Worm (Caenorhabditis elegans): ENCODE data around the gene cyp-13A1.

Gene cyp-13A1

ce11 chrII:9793197-9793596 is 11.4 kb upstream of the cyp-13A1 start, which contains the start of gene cyp-13A3:
Gene cyp-13A3 (minus strand): TSS chrII:9793297.
- no peak for TF ChIP-seq tbx-8 (GFP tag; optimal IDR thresholded peaks at IDR 0.05)

DNA sequence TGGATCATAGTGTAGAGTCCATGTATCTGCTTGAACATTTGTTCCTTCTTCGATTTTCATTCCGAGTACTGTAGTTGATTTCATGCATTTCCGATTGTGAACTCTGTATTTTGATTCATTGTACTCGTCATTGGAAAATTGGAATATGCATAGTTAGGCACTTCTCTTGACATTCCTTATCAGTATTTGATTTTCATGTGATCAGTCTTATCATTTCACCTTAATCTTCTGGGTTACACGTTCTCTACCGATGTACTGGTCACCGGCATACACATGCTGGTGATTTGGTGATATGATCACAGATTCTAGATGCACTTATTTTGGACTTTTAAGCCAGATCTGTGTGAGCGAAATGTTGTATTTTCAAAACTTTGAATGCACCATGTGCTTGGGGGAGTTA is 9.4 kb upstream of the cyp-13A1 start:
- TF ChIP-seq elt-3 (tag; optimal IDR thresholded peaks at IDR 0.05) (no peak), lin-32 (GFP tag; optimal IDR thresholded peaks at IDR 0.05) (no peak), ceh-43 (GFP tag; optimal IDR thresholded peaks at IDR 0.05) (no peak), zip-8 (tag; optimal IDR thresholded peaks at IDR 0.05) (no peak), flh-1 (GFP tag; optimal IDR thresholded peaks at IDR 0.05) (no peak), nhr-76 (tag; optimal IDR thresholded peaks at IDR 0.05) (no peak), lsy-2 (tag; optimal IDR thresholded peaks at IDR 0.05) (no peak), mep-1 (tag; optimal IDR thresholded peaks at IDR 0.05) (no peak), nhr-2 (tag; optimal IDR thresholded peaks at IDR 0.05) (no peak), nhr-12 (tag; optimal IDR thresholded peaks at IDR 0.05) (no peak), ham-2 (GFP tag; optimal IDR thresholded peaks at IDR 0.05) (no peak), ceh-83 (GFP tag; optimal IDR thresholded peaks at IDR 0.05) (no peak), lin-13 (tag; optimal IDR thresholded peaks at IDR 0.05) (no peak), nhr-28 (tag; optimal IDR thresholded peaks at IDR 0.05) (no peak), hlh-1 (tag; optimal IDR thresholded peaks at IDR 0.05) (no peak), cnd-1 (tag; optimal IDR thresholded peaks at IDR 0.05) (no peak), unc-62 (GFP tag; optimal IDR thresholded peaks at IDR 0.05) (no peak)

- TF ChIP-seq elt-1 (tag; optimal IDR thresholded peaks at IDR 0.05; ENCODE audit: borderline replicate concordance, insufficient read depth) (peak; percentile 44), unc-120 (tag; optimal IDR thresholded peaks at IDR 0.05; ENCODE audit: poor library complexity, severe bottlenecking) (peak; percentile 52), flh-1 (GFP tag; optimal IDR thresholded peaks at IDR 0.05) (no peak), unc-62 (GFP tag; optimal IDR thresholded peaks at IDR 0.05) (peak; percentile 23)
Observed at ce11 chrII:9787395-9788152, 5.8 kb upstream of the cyp-13A1 start, which contains the start of gene cyp-13A2. Gene cyp-13A2 (minus strand): TSS chrII:9787629.

- no peak for TF ChIP-seq nhr-28 (tag; optimal IDR thresholded peaks at IDR 0.05)
- TF ChIP-seq ces-1 (GFP tag; optimal IDR thresholded peaks at IDR 0.05) = no peak
- no peak for TF ChIP-seq tbx-8 (GFP tag; optimal IDR thresholded peaks at IDR 0.05)
- no peak for TF ChIP-seq sptf-1 (tag; optimal IDR thresholded peaks at IDR 0.05)
- no peak for TF ChIP-seq lin-13 (tag; optimal IDR thresholded peaks at IDR 0.05)
- TF ChIP-seq ceh-43 (GFP tag; optimal IDR thresholded peaks at IDR 0.05) = no peak
- TF ChIP-seq ztf-11 (tag; optimal IDR thresholded peaks at IDR 0.05) = no peak
Observed at ce11 chrII:9786215-9786614, 4.4 kb upstream of the cyp-13A1 start.

DNA sequence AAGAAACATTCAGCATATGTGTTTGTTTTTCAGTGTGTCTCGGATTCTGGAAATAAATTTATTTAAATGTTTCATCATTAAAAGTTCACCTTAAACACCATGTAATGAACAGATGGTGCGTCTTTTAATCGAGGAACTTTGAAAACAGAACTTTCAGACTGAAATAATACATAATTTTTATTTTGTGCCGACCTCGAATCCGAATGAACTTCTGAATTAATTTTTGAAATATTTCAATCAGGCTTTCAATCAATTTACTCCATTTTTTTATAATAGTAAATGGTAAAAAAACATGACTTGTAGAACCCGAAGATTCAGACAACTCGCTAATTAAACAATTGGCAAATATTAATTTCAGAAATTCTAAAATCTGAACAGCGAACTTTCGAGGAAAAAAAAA is 540 bp upstream of the cyp-13A1 start, which contains the start of gene T10B9.14:
TSS of gene T10B9.14 (minus strand) at position 101 of the 400 bp plus-strand sequence.
- no peak for TF ChIP-seq nhr-2 (tag; optimal IDR thresholded peaks at IDR 0.05)
- TF ChIP-seq bed-3 (GFP tag; optimal IDR thresholded peaks at IDR 0.05) = no peak
- no peak for TF ChIP-seq M03D4.4 (tag; optimal IDR thresholded peaks at IDR 0.05)
- TF ChIP-seq lin-32 (GFP tag; optimal IDR thresholded peaks at IDR 0.05) = no peak
- TF ChIP-seq tbx-8 (GFP tag; optimal IDR thresholded peaks at IDR 0.05) = no peak
- no peak for TF ChIP-seq drap-1 (GFP tag; optimal IDR thresholded peaks at IDR 0.05)
- TF ChIP-seq nhr-12 (tag; optimal IDR thresholded peaks at IDR 0.05) = no peak
- TF ChIP-seq ceh-43 (GFP tag; optimal IDR thresholded peaks at IDR 0.05) = no peak
- TF ChIP-seq elt-3 (tag; optimal IDR thresholded peaks at IDR 0.05) = no peak
- TF ChIP-seq nhr-237 (tag; optimal IDR thresholded peaks at IDR 0.05) = no peak
- no peak for TF ChIP-seq lsy-2 (tag; optimal IDR thresholded peaks at IDR 0.05)
- TF ChIP-seq ceh-83 (GFP tag; optimal IDR thresholded peaks at IDR 0.05) = no peak
- TF ChIP-seq blmp-1 (tag; optimal IDR thresholded peaks at IDR 0.05) = no peak
- no peak for TF ChIP-seq zip-8 (tag; optimal IDR thresholded peaks at IDR 0.05)

DNA sequence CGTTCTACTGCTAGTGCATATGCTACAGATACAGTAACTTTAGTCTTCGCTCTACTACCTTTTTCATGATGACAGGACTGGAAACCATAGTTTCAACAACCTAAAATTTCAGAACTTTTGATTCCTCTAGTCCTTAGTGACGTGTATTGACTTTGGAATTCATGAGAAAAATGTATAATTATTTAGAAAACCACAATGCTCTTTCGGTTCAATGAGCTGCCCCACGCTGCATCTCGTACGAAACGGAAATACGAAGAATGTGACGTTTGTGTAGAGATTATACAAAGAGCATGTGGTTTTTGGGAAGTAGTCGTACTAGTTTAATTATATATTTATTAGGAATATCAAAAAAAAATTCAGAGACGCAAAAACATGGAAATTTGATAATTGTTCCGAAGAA is 3.3 kb downstream of the cyp-13A1 start:
- TF ChIP-seq elt-3 (tag; optimal IDR thresholded peaks at IDR 0.05) = no peak
- TF ChIP-seq lsy-2 (tag; optimal IDR thresholded peaks at IDR 0.05) = no peak
- TF ChIP-seq lin-32 (GFP tag; optimal IDR thresholded peaks at IDR 0.05) = no peak
- no peak for TF ChIP-seq lin-13 (tag; optimal IDR thresholded peaks at IDR 0.05)
- no peak for TF ChIP-seq mls-2 (tag; optimal IDR thresholded peaks at IDR 0.05)
- TF ChIP-seq ztf-11 (tag; optimal IDR thresholded peaks at IDR 0.05) = no peak

All from whole organism, mixed stage, embryonic.